Fruit fly (Drosophila melanogaster) whole organism, wandering third instar larva: ENCODE data around the gene RhoGAP18B.

Experiments
- Abd-B ChIP-seq: fragments of >200 bp; optimal IDR thresholded peaks from 2 replicates; lab custom pipeline; 2017; ENCODE audit warnings: missing biosample characterization, missing genetic modification characterization
- CG32264 ChIP-seq: fragments of 200-800 bp; sonication (Bioruptor generic); optimal IDR thresholded peaks from 2 replicates; lab custom pipeline; 2016; ENCODE audit warnings: missing biosample characterization, missing genetic modification characterization
- CG9705 ChIP-seq: fragments of 200-800 bp; sonication (Bioruptor generic); optimal IDR thresholded peaks from 2 replicates; lab custom pipeline; 2018; ENCODE audit warnings: missing biosample characterization, mild to moderate bottlenecking, missing genetic modification characterization
- CrebA ChIP-seq: fragments of 200-800 bp; sonication (Bioruptor generic); optimal IDR thresholded peaks from 2 replicates; lab custom pipeline; 2016; ENCODE audit warnings: missing biosample characterization, mild to moderate bottlenecking, missing genetic modification characterization, borderline replicate concordance
- Dfd ChIP-seq: fragments of >200 bp; optimal IDR thresholded peaks from 2 replicates; lab custom pipeline; 2017; ENCODE audit warnings: missing biosample characterization, missing genetic modification characterization
- Dif ChIP-seq: fragments of 200-275, 200-300 bp; sonication (Bioruptor generic); optimal IDR thresholded peaks from 2 replicates; lab custom pipeline; 2018; ENCODE audit warnings: missing biosample characterization, missing genetic modification characterization; ENCODE audit not compliant: partially characterized antibody
- GATAd ChIP-seq: sonication (Bioruptor generic); optimal IDR thresholded peaks from 2 replicates; lab custom pipeline; 2016; ENCODE audit warnings: missing biosample characterization, missing genetic modification characterization
- HLH106 ChIP-seq: fragments of 200-800 bp; optimal IDR thresholded peaks from 3 replicates; lab custom pipeline; 2019; ENCODE audit warnings: missing biosample characterization, mild to moderate bottlenecking, missing genetic modification characterization, moderate library complexity
- Hnf4 ChIP-seq: fragments of 200-800 bp; sonication (Bioruptor generic); optimal IDR thresholded peaks from 2 replicates; lab custom pipeline; 2016; ENCODE audit warnings: missing biosample characterization, mild to moderate bottlenecking, missing genetic modification characterization
- Hr78 ChIP-seq: fragments of >200 bp; optimal IDR thresholded peaks from 2 replicates; lab custom pipeline; 2017; ENCODE audit warnings: missing biosample characterization, missing genetic modification characterization
- Hr83 ChIP-seq: fragments of 200-300 bp; sonication (Bioruptor generic); optimal IDR thresholded peaks from 2 replicates; lab custom pipeline; 2016; ENCODE audit warnings: missing biosample characterization, mild to moderate bottlenecking, missing genetic modification characterization, moderate library complexity; ENCODE audit not compliant: poor library complexity, severe bottlenecking
- Jra ChIP-seq: sonication (Bioruptor generic); optimal IDR thresholded peaks from 2 replicates; lab custom pipeline; 2016; ENCODE audit warnings: missing biosample characterization, missing genetic modification characterization
- Mio ChIP-seq: sonication (Bioruptor generic); optimal IDR thresholded peaks from 2 replicates; lab custom pipeline; 2016; ENCODE audit warnings: missing biosample characterization, missing genetic modification characterization
- Myc ChIP-seq: fragments of >200 bp; optimal IDR thresholded peaks from 2 replicates; lab custom pipeline; 2017
- N ChIP-seq: fragments of >200 bp; optimal IDR thresholded peaks from 2 replicates; lab custom pipeline; 2018; ENCODE audit warnings: missing biosample characterization, missing external identifiers, missing genetic modification characterization
- OdsH ChIP-seq: fragments of 200-800 bp; sonication (Bioruptor generic); optimal IDR thresholded peaks from 2 replicates; lab custom pipeline; 2016; ENCODE audit warnings: missing biosample characterization, mild to moderate bottlenecking, missing genetic modification characterization
- Rel ChIP-seq, 2 experiments: fragments of 200-800 bp; sonication (Bioruptor generic) in 1 of 2; optimal IDR thresholded peaks; 2 replicates in 1 of 2; 3 replicates in 1 of 2; lab custom pipeline; 2016 to 2019; ENCODE audit warnings: mild to moderate bottlenecking in 2 of 2, missing biosample characterization in 2 of 2, missing genetic modification characterization in 2 of 2, moderate library complexity in 1 of 2
- Sp1 ChIP-seq: fragments of 200-800 bp; sonication (Bioruptor generic); optimal IDR thresholded peaks from 3 replicates; lab custom pipeline; 2019; ENCODE audit warnings: missing biosample characterization, mild to moderate bottlenecking, missing genetic modification characterization, moderate library complexity
- Vsx2 ChIP-seq: fragments of 200-300, 225-300 bp; sonication (Bioruptor generic); optimal IDR thresholded peaks from 2 replicates; lab custom pipeline; 2018; ENCODE audit warnings: missing biosample characterization, missing genetic modification characterization; ENCODE audit not compliant: partially characterized antibody
- br ChIP-seq: fragments of 200-800 bp; sonication (Bioruptor generic); optimal IDR thresholded peaks from 2 replicates; lab custom pipeline; 2016; ENCODE audit warnings: missing biosample characterization, missing genetic modification characterization
- brk ChIP-seq: fragments of 200-800 bp; sonication (Bioruptor generic); optimal IDR thresholded peaks from 2 replicates; lab custom pipeline; 2016; ENCODE audit warnings: missing biosample characterization, mild to moderate bottlenecking, missing genetic modification characterization
- dl ChIP-seq, 2 experiments: fragments of 175-275, 200-275 bp in 1 of 2; fragments of 200-275 bp in 1 of 2; sonication (Bioruptor generic); optimal IDR thresholded peaks; lab custom pipeline; 2018; ENCODE audit warnings: mild to moderate bottlenecking in 2 of 2, missing biosample characterization in 2 of 2, missing genetic modification characterization in 2 of 2, moderate library complexity in 2 of 2; ENCODE audit not compliant: partially characterized antibody in 2 of 2, insufficient read depth in 1 of 2
- dmrt93B ChIP-seq: fragments of 200-800 bp; sonication (Bioruptor generic); optimal IDR thresholded peaks from 2 replicates; lab custom pipeline; 2018; ENCODE audit warnings: missing biosample characterization, mild to moderate bottlenecking, missing genetic modification characterization
- dsf ChIP-seq: sonication (Bioruptor generic); optimal IDR thresholded peaks from 2 replicates; lab custom pipeline; 2016; ENCODE audit warnings: missing biosample characterization, missing genetic modification characterization, borderline replicate concordance
- ey ChIP-seq: fragments of 200-800 bp; sonication (Bioruptor generic); optimal IDR thresholded peaks from 2 replicates; lab custom pipeline; 2016; ENCODE audit warnings: missing biosample characterization, missing genetic modification characterization
- foxo ChIP-seq, 2 experiments: fragments of 200-800 bp; sonication (Bioruptor generic); optimal IDR thresholded peaks; 2 replicates in 1 of 2; 3 replicates in 1 of 2; lab custom pipeline; 2016 to 2017; ENCODE audit warnings: missing biosample characterization in 2 of 2, missing genetic modification characterization in 2 of 2
- fru ChIP-seq: fragments of 200-800 bp; sonication (Bioruptor generic); optimal IDR thresholded peaks from 3 replicates; lab custom pipeline; 2016; ENCODE audit warnings: missing biosample characterization, mild to moderate bottlenecking, missing genetic modification characterization
- h ChIP-seq: fragments of 200-800 bp; sonication (Bioruptor generic); optimal IDR thresholded peaks from 3 replicates; lab custom pipeline; 2016; ENCODE audit warnings: missing biosample characterization, mild to moderate bottlenecking, missing genetic modification characterization
- jim ChIP-seq: fragments of 175-275, 200-325 bp; sonication (Bioruptor generic); optimal IDR thresholded peaks from 2 replicates; lab custom pipeline; 2016; ENCODE audit warnings: missing biosample characterization, mild to moderate bottlenecking, missing genetic modification characterization
- lola ChIP-seq: fragments of >200 bp; optimal IDR thresholded peaks from 2 replicates; lab custom pipeline; 2017; ENCODE audit warnings: missing biosample characterization, missing genetic modification characterization
- pan ChIP-seq: fragments of >200 bp; optimal IDR thresholded peaks from 2 replicates; lab custom pipeline; 2017
- psq ChIP-seq: fragments of 200-800 bp; sonication (Bioruptor generic); optimal IDR thresholded peaks from 3 replicates; lab custom pipeline; 2017; ENCODE audit warnings: missing biosample characterization, mild to moderate bottlenecking, missing genetic modification characterization, moderate library complexity
- rgr ChIP-seq: fragments of 200-800 bp; sonication (Bioruptor generic); optimal IDR thresholded peaks from 3 replicates; lab custom pipeline; 2016; ENCODE audit warnings: missing biosample characterization, mild to moderate bottlenecking, missing genetic modification characterization
- sage ChIP-seq: fragments of 200-800 bp; sonication (Bioruptor generic); optimal IDR thresholded peaks from 2 replicates; lab custom pipeline; 2016; ENCODE audit warnings: missing biosample characterization, mild to moderate bottlenecking, missing genetic modification characterization
- sv ChIP-seq: fragments of 200-800 bp; sonication (Bioruptor generic); optimal IDR thresholded peaks from 3 replicates; lab custom pipeline; 2016; ENCODE audit warnings: missing biosample characterization, missing genetic modification characterization
- tai ChIP-seq: sonication (Bioruptor generic); optimal IDR thresholded peaks from 2 replicates; lab custom pipeline; 2016; ENCODE audit warnings: missing biosample characterization, missing genetic modification characterization
- usp ChIP-seq: fragments of >200 bp; optimal IDR thresholded peaks from 2 replicates; lab custom pipeline; 2017; ENCODE audit warnings: missing biosample characterization, missing genetic modification characterization
- woc ChIP-seq: sonication (Bioruptor generic); optimal IDR thresholded peaks from 2 replicates; lab custom pipeline; 2016; ENCODE audit warnings: missing biosample characterization, mild to moderate bottlenecking, missing genetic modification characterization

RhoGAP18B gene

dm6 chrX:19154998-19155397 lies 11.9 kb downstream of the RhoGAP18B start:
- TF ChIP-seq HLH106 (tag; lab: Kevin White, UChicago) = peak; percentile 89
- peak; percentile 92 for TF ChIP-seq fru (GFP tag; lab: Kevin White, UChicago)
- TF ChIP-seq dsf = no peak
- peak; percentile 69 for TF ChIP-seq Jra (GFP tag; lab: Kevin White, UChicago)
- no peak for TF ChIP-seq N (GFP tag; lab: Kevin White, UChicago)
- TF ChIP-seq psq (GFP tag; lab: Kevin White, UChicago) = peak; percentile 81
- TF ChIP-seq Sp1 (GFP tag; lab: Kevin White, UChicago) = peak; percentile 86
- peak; percentile 56 for TF ChIP-seq Rel (GFP tag; optimal IDR thresholded peaks at IDR 0.05; lab: Kevin White, UChicago)
- peak; percentile 52 for TF ChIP-seq Rel (tag; optimal IDR thresholded peaks at IDR 0.05; lab: Kevin White, UChicago)
- TF ChIP-seq Abd-B (GFP tag; lab: Kevin White, UChicago) = no peak
- TF ChIP-seq Hr78 (GFP tag; lab: Kevin White, UChicago) = no peak
- TF ChIP-seq usp (GFP tag; lab: Kevin White, UChicago) = no peak
- peak; percentile 83 for TF ChIP-seq Hnf4 (GFP tag; lab: Kevin White, UChicago)
- TF ChIP-seq br (GFP tag; lab: Kevin White, UChicago) = peak; percentile 92
- peak; percentile 78 for TF ChIP-seq dmrt93B
- peak; percentile 73 for TF ChIP-seq sage (GFP tag; lab: Kevin White, UChicago)
- TF ChIP-seq jim = no peak
- no peak for TF ChIP-seq CrebA (GFP tag; lab: Kevin White, UChicago)
- TF ChIP-seq rgr (GFP tag; lab: Kevin White, UChicago) = peak; percentile 89
- TF ChIP-seq Mio = peak; percentile 5
- TF ChIP-seq CG32264 (GFP tag; lab: Kevin White, UChicago) = peak; percentile 89
- TF ChIP-seq lola (GFP tag; lab: Kevin White, UChicago) = no peak
- peak; percentile 90 for TF ChIP-seq h (GFP tag; lab: Kevin White, UChicago)
- no peak for TF ChIP-seq Hr83
- TF ChIP-seq foxo (GFP tag; optimal IDR thresholded peaks at IDR 0.05; lab: Kevin White, UChicago) = peak; percentile 70 to 89
- TF ChIP-seq pan (lab: Kevin White, UChicago) = no peak
- TF ChIP-seq brk = peak; percentile 58
- peak; percentile 57 for TF ChIP-seq tai (GFP tag; lab: Kevin White, UChicago)
- TF ChIP-seq Myc (lab: Kevin White, UChicago) = no peak
- no peak for TF ChIP-seq Vsx2 (GFP tag; lab: Kevin White, UChicago)
- TF ChIP-seq dl (GFP tag; optimal IDR thresholded peaks at IDR 0.05; lab: Kevin White, UChicago; ENCODE audit: insufficient read depth in 1 of 2, partially characterized antibody in 2 of 2) = no peak
- no peak for TF ChIP-seq Dfd
- peak; percentile 50 for TF ChIP-seq CG9705
- TF ChIP-seq OdsH (GFP tag; lab: Kevin White, UChicago) = peak; percentile 85
- peak; percentile 81 for TF ChIP-seq woc (GFP tag; lab: Kevin White, UChicago)
- TF ChIP-seq sv = peak; percentile 73
- no peak for TF ChIP-seq Dif (GFP tag; lab: Kevin White, UChicago)
- peak; percentile 90 for TF ChIP-seq ey (GFP tag; lab: Kevin White, UChicago)
- TF ChIP-seq GATAd (GFP tag; lab: Kevin White, UChicago) = no peak

- TF ChIP-seq h (GFP tag; lab: Kevin White, UChicago) = no peak
- no peak for TF ChIP-seq woc (GFP tag; lab: Kevin White, UChicago)
- no peak for TF ChIP-seq brk
Observed at dm6 chrX:19154249-19154648, 12.6 kb downstream of the RhoGAP18B start.
